Worm (Caenorhabditis elegans) whole organism, L3 larva: ENCODE data around the gene F40E10.5.

Source experiments
- R02D3.7 ChIP-seq: fragments of 150-350 bp; optimal IDR thresholded peaks from 2 replicates; lab custom pipeline; 2014; ENCODE audit warnings: missing biosample characterization, missing genetic modification characterization
- ZK546.5 ChIP-seq: sonication (generic microtip); optimal IDR thresholded peaks from 2 replicates; lab custom pipeline; 2017; ENCODE audit warnings: missing biosample characterization, missing genetic modification characterization
- aly-2 ChIP-seq: fragments of 150-350 bp; optimal IDR thresholded peaks from 2 replicates; lab custom pipeline; 2014; ENCODE audit warnings: missing biosample characterization, missing genetic modification characterization
- ama-1 ChIP-seq: fragments of 150-350 bp; optimal IDR thresholded peaks from 2 replicates; lab custom pipeline; 2018
- ceh-16 ChIP-seq: sonication (generic microtip); optimal IDR thresholded peaks from 2 replicates; lab custom pipeline; 2017; ENCODE audit warnings: missing biosample characterization, missing genetic modification characterization
- ceh-28 ChIP-seq: fragments of 150-350 bp; optimal IDR thresholded peaks from 2 replicates; lab custom pipeline; 2014; ENCODE audit warnings: missing biosample characterization, missing genetic modification reagents, missing genetic modification characterization
- ceh-82 ChIP-seq: fragments of 150-350 bp; optimal IDR thresholded peaks from 2 replicates; lab custom pipeline; 2014; ENCODE audit warnings: missing biosample characterization, missing genetic modification characterization
- ceh-9 ChIP-seq: sonication (generic microtip); optimal IDR thresholded peaks from 2 replicates; lab custom pipeline; 2018; ENCODE audit warnings: missing biosample characterization, missing genetic modification characterization
- daf-12 ChIP-seq: fragments of 150-350 bp; optimal IDR thresholded peaks from 2 replicates; lab custom pipeline; 2014; ENCODE audit warnings: missing biosample characterization, missing genetic modification reagents, missing genetic modification characterization
- egl-27 ChIP-seq: sonication (generic microtip); optimal IDR thresholded peaks from 4 replicates; lab custom pipeline; 2017; ENCODE audit warnings: missing biosample characterization, missing genetic modification reagents, missing genetic modification characterization
- egl-5 ChIP-seq: fragments of 150-350 bp; optimal IDR thresholded peaks from 2 replicates; lab custom pipeline; 2017; ENCODE audit warnings: missing biosample characterization, missing genetic modification reagents, missing genetic modification characterization, inconsistent platforms
- elt-1 ChIP-seq: fragments of 150-350 bp; optimal IDR thresholded peaks from 2 replicates; lab custom pipeline; 2014; ENCODE audit warnings: missing biosample characterization, missing genetic modification characterization
- elt-2 ChIP-seq: sonication (generic microtip); optimal IDR thresholded peaks from 2 replicates; lab custom pipeline; 2016; ENCODE audit warnings: missing genetic modification reagents, mild to moderate bottlenecking, missing genetic modification characterization, missing compliant biosample characterization
- elt-3 ChIP-seq, 3 experiments: fragments of 150-350 bp in 1 of 3; sonication (generic microtip) in 2 of 3; optimal IDR thresholded peaks; 2 replicates in 2 of 3; 4 replicates in 1 of 3; lab custom pipeline; 2014 to 2017; ENCODE audit warnings: missing biosample characterization in 3 of 3, missing genetic modification characterization in 3 of 3
- eor-1 ChIP-seq, 2 experiments: fragments of 150-350 bp; optimal IDR thresholded peaks; 2 replicates each; lab custom pipeline; 2014 to 2018; ENCODE audit warnings: missing biosample characterization in 2 of 2, missing genetic modification characterization in 2 of 2
- fkh-10 ChIP-seq: sonication (generic microtip); optimal IDR thresholded peaks from 2 replicates; lab custom pipeline; 2017; ENCODE audit warnings: missing biosample characterization, missing genetic modification reagents, missing genetic modification characterization
- fkh-2 ChIP-seq: fragments of 150-350 bp; optimal IDR thresholded peaks from 2 replicates; lab custom pipeline; 2014; ENCODE audit warnings: missing biosample characterization, missing genetic modification reagents, missing genetic modification characterization
- fos-1 ChIP-seq: fragments of 150-350 bp; optimal IDR thresholded peaks from 2 replicates; lab custom pipeline; 2014; ENCODE audit warnings: missing biosample characterization, missing genetic modification characterization
- hmg-11 ChIP-seq: sonication (generic microtip); optimal IDR thresholded peaks from 2 replicates; lab custom pipeline; 2016; ENCODE audit warnings: missing genetic modification characterization, missing compliant biosample characterization
- jun-1 ChIP-seq: fragments of 150-350 bp; optimal IDR thresholded peaks from 2 replicates; lab custom pipeline; 2014; ENCODE audit warnings: missing biosample characterization, missing genetic modification reagents, missing genetic modification characterization
- lin-15B ChIP-seq: fragments of 150-350 bp; optimal IDR thresholded peaks from 2 replicates; lab custom pipeline; 2014; ENCODE audit warnings: missing biosample characterization, missing genetic modification characterization
- lin-39 ChIP-seq: fragments of 150-350 bp; optimal IDR thresholded peaks from 2 replicates; lab custom pipeline; 2018; ENCODE audit warnings: missing biosample characterization, missing genetic modification reagents, missing genetic modification characterization
- lsy-12 ChIP-seq: sonication (generic microtip); optimal IDR thresholded peaks from 2 replicates; lab custom pipeline; 2016; ENCODE audit warnings: mild to moderate bottlenecking, missing genetic modification characterization, missing compliant biosample characterization
- mdl-1 ChIP-seq: fragments of 150-350 bp; optimal IDR thresholded peaks from 2 replicates; lab custom pipeline; 2014; ENCODE audit warnings: missing biosample characterization, missing genetic modification characterization
- mml-1 ChIP-seq: fragments of 150-350 bp; sonication (generic microtip); optimal IDR thresholded peaks from 3 replicates; lab custom pipeline; 2014; ENCODE audit warnings: missing biosample characterization, missing genetic modification characterization
- nfya-1 ChIP-seq: sonication (generic microtip); optimal IDR thresholded peaks from 2 replicates; lab custom pipeline; 2017; ENCODE audit warnings: missing genetic modification characterization, mild to moderate bottlenecking, missing compliant biosample characterization, antibody characterized with exemption, moderate library complexity; ENCODE audit not compliant: insufficient read depth
- nhr-11 ChIP-seq: fragments of 150-350 bp; optimal IDR thresholded peaks from 2 replicates; lab custom pipeline; 2014; ENCODE audit warnings: missing biosample characterization, missing genetic modification characterization
- nhr-12 ChIP-seq: fragments of 150-350 bp; optimal IDR thresholded peaks from 2 replicates; lab custom pipeline; 2014; ENCODE audit warnings: missing biosample characterization, missing genetic modification characterization
- nhr-23 ChIP-seq: fragments of 150-350 bp; optimal IDR thresholded peaks from 2 replicates; lab custom pipeline; 2014; ENCODE audit warnings: missing biosample characterization, missing genetic modification reagents, missing genetic modification characterization
- nhr-237 ChIP-seq: fragments of 150-350 bp; optimal IDR thresholded peaks from 2 replicates; lab custom pipeline; 2014; ENCODE audit warnings: missing biosample characterization, missing genetic modification characterization
- nhr-25 ChIP-seq: sonication (generic microtip); optimal IDR thresholded peaks from 2 replicates; lab custom pipeline; 2017; ENCODE audit warnings: missing biosample characterization, missing genetic modification characterization
- nhr-28 ChIP-seq: fragments of 150-350 bp; optimal IDR thresholded peaks from 2 replicates; lab custom pipeline; 2014; ENCODE audit warnings: missing biosample characterization, missing genetic modification characterization
- nhr-43 ChIP-seq: sonication (generic microtip); optimal IDR thresholded peaks from 2 replicates; lab custom pipeline; 2016; ENCODE audit warnings: mild to moderate bottlenecking, missing genetic modification characterization, missing compliant biosample characterization; ENCODE audit not compliant: poor library complexity, severe bottlenecking
- nhr-67 ChIP-seq: fragments of 150-350 bp; optimal IDR thresholded peaks from 2 replicates; lab custom pipeline; 2014; ENCODE audit warnings: missing biosample characterization, missing genetic modification characterization
- nhr-76 ChIP-seq: fragments of 150-350 bp; sonication (generic microtip); optimal IDR thresholded peaks from 5 replicates; lab custom pipeline; 2014; ENCODE audit warnings: missing biosample characterization, missing genetic modification characterization
- nhr-77 ChIP-seq: fragments of 150-350 bp; optimal IDR thresholded peaks from 2 replicates; lab custom pipeline; 2014; ENCODE audit warnings: missing biosample characterization, missing genetic modification characterization
- pha-4 ChIP-seq: fragments of 150-350 bp; optimal IDR thresholded peaks from 2 replicates; lab custom pipeline; 2014; ENCODE audit warnings: missing biosample characterization, missing genetic modification reagents, missing genetic modification characterization
- pqm-1 ChIP-seq: fragments of 150-350 bp; optimal IDR thresholded peaks from 2 replicates; lab custom pipeline; 2017; ENCODE audit warnings: missing biosample characterization, missing genetic modification characterization, inconsistent platforms
- sea-2 ChIP-seq: fragments of 150-350 bp; sonication (generic microtip); optimal IDR thresholded peaks from 4 replicates; lab custom pipeline; 2014; ENCODE audit warnings: missing biosample characterization, missing genetic modification reagents, missing genetic modification characterization
- skn-1 ChIP-seq: fragments of 150-350 bp; optimal IDR thresholded peaks from 2 replicates; lab custom pipeline; 2014; ENCODE audit warnings: missing biosample characterization, missing genetic modification characterization
- snpc-4 ChIP-seq: fragments of 150-350 bp; optimal IDR thresholded peaks from 2 replicates; lab custom pipeline; 2014; ENCODE audit warnings: missing biosample characterization, missing genetic modification characterization
- tbx-2 ChIP-seq: sonication (generic microtip); optimal IDR thresholded peaks from 2 replicates; lab custom pipeline; 2016; ENCODE audit warnings: mild to moderate bottlenecking, missing genetic modification characterization, missing compliant biosample characterization
- unc-39 ChIP-seq: sonication (generic microtip); optimal IDR thresholded peaks from 4 replicates; lab custom pipeline; 2017; ENCODE audit warnings: missing biosample characterization, missing genetic modification characterization
- unc-62 ChIP-seq: fragments of 150-350 bp; sonication (generic microtip); optimal IDR thresholded peaks from 4 replicates; lab custom pipeline; 2014; ENCODE audit warnings: missing biosample characterization, missing genetic modification reagents, missing genetic modification characterization
- zag-1 ChIP-seq: fragments of 150-350 bp; optimal IDR thresholded peaks from 2 replicates; lab custom pipeline; 2014; ENCODE audit warnings: missing biosample characterization, missing genetic modification characterization
- ztf-11 ChIP-seq: fragments of 150-350 bp; optimal IDR thresholded peaks from 2 replicates; lab custom pipeline; 2014; ENCODE audit warnings: missing biosample characterization, missing genetic modification characterization
- ztf-4 ChIP-seq: fragments of 150-350 bp; optimal IDR thresholded peaks from 2 replicates; lab custom pipeline; 2014; ENCODE audit warnings: missing biosample characterization, missing genetic modification characterization

The F40E10.5 gene

ce11 chrX:14708176-14708642, 6.6 kb downstream of the F40E10.5 start:
- TF ChIP-seq fkh-10 (GFP tag; lab: Kevin White, UChicago) (peak; percentile 99), nhr-77 (tag; lab: Kevin White, UChicago) (peak; percentile 30), unc-39 (tag; lab: Kevin White, UChicago) (no peak), lsy-12 (tag; lab: Kevin White, UChicago) (peak; percentile 89), nhr-25 (tag; lab: Kevin White, UChicago) (peak; percentile 96), nhr-76 (tag; lab: Kevin White, UChicago) (no peak), tbx-2 (tag; lab: Kevin White, UChicago) (peak; percentile 86), eor-1 (tag; optimal IDR thresholded peaks at IDR 0.05; lab: Kevin White, UChicago) (no peak), ztf-11 (tag; lab: Kevin White, UChicago) (no peak), egl-5 (tag; lab: Kevin White, UChicago) (no peak), snpc-4 (peak; percentile 90), fos-1 (tag; lab: Kevin White, UChicago) (peak; percentile 83), ceh-9 (no peak), hmg-11 (tag; lab: Kevin White, UChicago) (peak; percentile 86), nhr-11 (tag; lab: Kevin White, UChicago) (peak; percentile 85), nhr-43 (tag; lab: Kevin White, UChicago) (peak; percentile 79), ztf-4 (peak; percentile 21), nhr-12 (tag; lab: Kevin White, UChicago) (no peak), sea-2 (peak; percentile 33), ceh-82 (tag; lab: Kevin White, UChicago) (peak; percentile 50), nhr-237 (tag; lab: Kevin White, UChicago) (no peak), fkh-2 (tag; lab: Kevin White, UChicago) (no peak), elt-3 (tag; optimal IDR thresholded peaks at IDR 0.05; lab: Kevin White, UChicago) (peak in 1 of 3 experiments; percentile 80), nfya-1 (tag; lab: Kevin White, UChicago) (peak; percentile 95), mml-1 (no peak), lin-15B (tag; lab: Kevin White, UChicago) (peak; percentile 91), mdl-1 (tag; lab: Kevin White, UChicago) (peak; percentile 72), aly-2 (tag; lab: Kevin White, UChicago) (no peak), ama-1 (lab: Kevin White, UChicago) (no peak), ceh-16 (tag; lab: Kevin White, UChicago) (no peak), unc-62 (GFP tag; lab: Kevin White, UChicago) (peak; percentile 88), R02D3.7 (tag; lab: Kevin White, UChicago) (peak; percentile 53), pqm-1 (tag; lab: Kevin White, UChicago) (peak; percentile 9), elt-1 (peak; percentile 61), ZK546.5 (tag; lab: Kevin White, UChicago) (peak; percentile 28), pha-4 (peak; percentile 88), jun-1 (peak; percentile 91), egl-27 (tag; lab: Kevin White, UChicago) (peak; percentile 84), skn-1 (tag; lab: Kevin White, UChicago) (peak; percentile 61), zag-1 (tag; lab: Kevin White, UChicago) (no peak), nhr-28 (no peak), nhr-23 (tag; lab: Kevin White, UChicago) (peak; percentile 72), daf-12 (tag; lab: Kevin White, UChicago) (no peak), ceh-28 (tag; lab: Kevin White, UChicago) (peak; percentile 96), lin-39 (tag; lab: Kevin White, UChicago) (peak; percentile 95), elt-2 (tag; lab: Kevin White, UChicago) (peak; percentile 61), nhr-67 (tag; lab: Kevin White, UChicago) (no peak)
